Worm (Caenorhabditis elegans) whole organism, mixed stage, embryonic: Measurements from ENCODE around the gene C03A3.9.

Experiments used
- bed-3 ChIP-seq: fragments of 200-800 bp; sonication (Bioruptor generic); optimal IDR thresholded peaks from 3 replicates; lab custom pipeline; 2018; ENCODE audit warnings: mild to moderate bottlenecking, missing genetic modification characterization, moderate library complexity, missing compliant biosample characterization
- blmp-1 ChIP-seq: fragments of 150-350 bp; optimal IDR thresholded peaks from 2 replicates; lab custom pipeline; 2014; ENCODE audit warnings: missing biosample characterization, missing genetic modification characterization
- ceh-39 ChIP-seq: fragments of 150-350 bp; optimal IDR thresholded peaks from 2 replicates; lab custom pipeline; 2014; ENCODE audit warnings: missing biosample characterization, missing genetic modification characterization
- ces-1 ChIP-seq: fragments of 150-350 bp; optimal IDR thresholded peaks from 2 replicates; lab custom pipeline; 2014; ENCODE audit warnings: missing biosample characterization, missing genetic modification reagents, missing genetic modification characterization
- cnd-1 ChIP-seq: fragments of 200-800 bp; sonication (Bioruptor generic); optimal IDR thresholded peaks from 2 replicates; lab custom pipeline; 2018; ENCODE audit warnings: mild to moderate bottlenecking, missing genetic modification characterization, missing compliant biosample characterization
- elt-1 ChIP-seq: sonication (generic microtip); optimal IDR thresholded peaks from 2 replicates; lab custom pipeline; 2017; ENCODE audit warnings: missing genetic modification characterization, mild to moderate bottlenecking, missing compliant biosample characterization, antibody characterized with exemption, moderate library complexity, borderline replicate concordance; ENCODE audit not compliant: insufficient read depth
- elt-3 ChIP-seq: fragments of 150-350 bp; optimal IDR thresholded peaks from 2 replicates; lab custom pipeline; 2014; ENCODE audit warnings: missing biosample characterization, missing genetic modification characterization
- flh-1 ChIP-seq: fragments of 200-800 bp; sonication (Bioruptor generic); optimal IDR thresholded peaks from 2 replicates; lab custom pipeline; 2018; ENCODE audit warnings: mild to moderate bottlenecking, missing genetic modification characterization, moderate library complexity, missing compliant biosample characterization
- ham-2 ChIP-seq: fragments of 200-800 bp; sonication (Bioruptor generic); optimal IDR thresholded peaks from 2 replicates; lab custom pipeline; 2018; ENCODE audit warnings: mild to moderate bottlenecking, missing genetic modification characterization, missing compliant biosample characterization
- hlh-1 ChIP-seq: fragments of 150-350 bp; optimal IDR thresholded peaks from 2 replicates; lab custom pipeline; 2014; ENCODE audit warnings: missing biosample characterization, missing genetic modification reagents, missing genetic modification characterization
- lin-13 ChIP-seq: fragments of 150-350 bp; optimal IDR thresholded peaks from 2 replicates; lab custom pipeline; 2014; ENCODE audit warnings: missing biosample characterization, missing genetic modification characterization
- lin-32 ChIP-seq: fragments of 200-800 bp; sonication (Bioruptor generic); optimal IDR thresholded peaks from 2 replicates; lab custom pipeline; 2018; ENCODE audit warnings: mild to moderate bottlenecking, missing genetic modification characterization, missing compliant biosample characterization
- mab-5 ChIP-seq: fragments of 150-350 bp; optimal IDR thresholded peaks from 2 replicates; lab custom pipeline; 2014; ENCODE audit warnings: missing biosample characterization, missing genetic modification characterization
- mep-1 ChIP-seq: fragments of 150-350 bp; optimal IDR thresholded peaks from 2 replicates; lab custom pipeline; 2017; ENCODE audit warnings: missing biosample characterization, missing genetic modification reagents, missing genetic modification characterization, inconsistent platforms
- nhr-12 ChIP-seq: fragments of 150-350 bp; optimal IDR thresholded peaks from 2 replicates; lab custom pipeline; 2014; ENCODE audit warnings: missing biosample characterization, missing genetic modification characterization
- nhr-2 ChIP-seq: fragments of 150-350 bp; optimal IDR thresholded peaks from 2 replicates; lab custom pipeline; 2014; ENCODE audit warnings: missing biosample characterization, missing genetic modification characterization
- nhr-237 ChIP-seq: fragments of 150-350 bp; optimal IDR thresholded peaks from 2 replicates; lab custom pipeline; 2014; ENCODE audit warnings: missing biosample characterization, missing genetic modification characterization
- nhr-28 ChIP-seq: fragments of 150-350 bp; optimal IDR thresholded peaks from 2 replicates; lab custom pipeline; 2014; ENCODE audit warnings: missing biosample characterization, missing genetic modification characterization
- nhr-76 ChIP-seq: sonication (generic microtip); optimal IDR thresholded peaks from 2 replicates; lab custom pipeline; 2017; ENCODE audit warnings: missing biosample characterization, missing genetic modification characterization
- pha-4 ChIP-seq: fragments of 150-350 bp; optimal IDR thresholded peaks from 2 replicates; lab custom pipeline; 2018; ENCODE audit warnings: missing biosample characterization, missing genetic modification reagents, missing genetic modification characterization
- sem-2 ChIP-seq: fragments of 200-800 bp; sonication (Bioruptor generic); optimal IDR thresholded peaks from 2 replicates; lab custom pipeline; 2018; ENCODE audit warnings: mild to moderate bottlenecking, missing genetic modification characterization, missing compliant biosample characterization
- snpc-4 ChIP-seq: fragments of 150-350 bp; optimal IDR thresholded peaks from 2 replicates; lab custom pipeline; 2014; ENCODE audit warnings: missing biosample characterization, missing genetic modification characterization
- sptf-1 ChIP-seq: sonication (generic microtip); optimal IDR thresholded peaks from 2 replicates; lab custom pipeline; 2017; ENCODE audit warnings: mild to moderate bottlenecking, missing genetic modification characterization, moderate library complexity, missing compliant biosample characterization
- tbx-8 ChIP-seq: fragments of 200-800 bp; sonication (Bioruptor generic); optimal IDR thresholded peaks from 2 replicates; lab custom pipeline; 2018; ENCODE audit warnings: mild to moderate bottlenecking, missing genetic modification characterization, moderate library complexity, missing compliant biosample characterization
- unc-120 ChIP-seq: sonication (generic microtip); optimal IDR thresholded peaks from 2 replicates; lab custom pipeline; 2017; ENCODE audit warnings: missing genetic modification characterization, missing compliant biosample characterization; ENCODE audit not compliant: poor library complexity, severe bottlenecking
- unc-39 ChIP-seq: fragments of 150-350 bp; optimal IDR thresholded peaks from 2 replicates; lab custom pipeline; 2014; ENCODE audit warnings: missing biosample characterization, missing genetic modification characterization
- unc-62 ChIP-seq: fragments of 150-350 bp; optimal IDR thresholded peaks from 2 replicates; lab custom pipeline; 2014; ENCODE audit warnings: missing biosample characterization, missing genetic modification reagents, missing genetic modification characterization
- ztf-11 ChIP-seq: fragments of 150-350 bp; optimal IDR thresholded peaks from 2 replicates; lab custom pipeline; 2014; ENCODE audit warnings: missing biosample characterization, missing genetic modification characterization

C03A3.9 gene

DNA sequence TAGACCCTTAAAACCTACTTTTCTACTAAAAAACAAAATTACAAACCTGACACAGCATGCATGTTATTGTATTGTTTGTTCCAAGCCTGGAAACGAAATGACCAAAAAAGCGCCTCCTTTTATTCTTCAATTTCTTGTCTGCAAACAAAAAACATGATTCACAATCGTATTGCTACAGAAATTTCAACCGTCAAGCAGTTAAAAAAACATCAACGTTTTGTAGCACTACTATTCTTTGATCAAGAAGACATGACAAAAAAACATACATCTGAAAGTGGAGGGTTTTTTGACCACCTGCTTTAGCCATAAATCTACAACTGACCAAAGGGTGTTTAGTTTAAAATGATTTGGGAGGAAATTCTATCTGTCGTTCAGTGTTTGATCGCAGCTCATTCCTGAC, 14.3 kb downstream of the C03A3.9 start, which contains the start of gene F38B2.6:
F38B2.6 (minus strand) TSS at position 101 of the 400 bp plus-strand sequence.
- TF ChIP-seq ztf-11 (tag; lab: Kevin White, UChicago) = no peak
- TF ChIP-seq nhr-28 (tag; lab: Kevin White, UChicago) = no peak
- no peak for TF ChIP-seq sptf-1 (tag; lab: Kevin White, UChicago)
- no peak for TF ChIP-seq hlh-1 (tag; lab: Kevin White, UChicago)
- no peak for TF ChIP-seq nhr-237 (tag; lab: Kevin White, UChicago)
- no peak for TF ChIP-seq ces-1 (GFP tag; lab: Kevin White, UChicago)
- TF ChIP-seq blmp-1 (tag; lab: Kevin White, UChicago) = no peak
- TF ChIP-seq bed-3 (GFP tag; lab: Kevin White, UChicago) = no peak
- TF ChIP-seq pha-4 (tag; lab: Kevin White, UChicago) = no peak
- TF ChIP-seq cnd-1 (tag; lab: Kevin White, UChicago) = no peak
- TF ChIP-seq, all 35 proteins: peak for 0

DNA sequence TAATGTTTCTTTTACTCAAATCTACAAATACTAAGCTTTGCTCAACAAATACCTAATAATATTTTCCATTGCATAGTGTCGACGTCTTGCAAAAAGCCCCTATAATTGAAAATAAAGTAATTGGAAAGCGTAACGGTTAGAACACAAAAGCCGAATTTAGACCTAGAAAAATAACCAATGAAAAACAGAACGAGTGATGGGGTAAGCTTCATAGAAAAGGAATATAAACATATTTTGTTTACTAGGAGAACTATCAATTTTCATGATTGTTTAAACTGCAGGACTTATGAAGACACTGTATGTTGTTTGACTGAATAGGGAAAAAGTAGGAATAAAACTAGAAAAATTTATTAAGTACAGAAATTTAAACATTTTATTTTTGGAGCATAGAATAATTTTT, 19.4 kb downstream of the C03A3.9 start, which contains the start of gene F38B2.3:
F38B2.3 (minus strand) TSS at position 101 of the 400 bp plus-strand sequence.
- no peak for TF ChIP-seq lin-32
- TF ChIP-seq sem-2 (GFP tag; lab: Kevin White, UChicago) = no peak
- no peak for TF ChIP-seq nhr-237 (tag; lab: Kevin White, UChicago)
- TF ChIP-seq nhr-76 (tag; lab: Kevin White, UChicago) = no peak
- no peak for TF ChIP-seq cnd-1 (tag; lab: Kevin White, UChicago)

DNA sequence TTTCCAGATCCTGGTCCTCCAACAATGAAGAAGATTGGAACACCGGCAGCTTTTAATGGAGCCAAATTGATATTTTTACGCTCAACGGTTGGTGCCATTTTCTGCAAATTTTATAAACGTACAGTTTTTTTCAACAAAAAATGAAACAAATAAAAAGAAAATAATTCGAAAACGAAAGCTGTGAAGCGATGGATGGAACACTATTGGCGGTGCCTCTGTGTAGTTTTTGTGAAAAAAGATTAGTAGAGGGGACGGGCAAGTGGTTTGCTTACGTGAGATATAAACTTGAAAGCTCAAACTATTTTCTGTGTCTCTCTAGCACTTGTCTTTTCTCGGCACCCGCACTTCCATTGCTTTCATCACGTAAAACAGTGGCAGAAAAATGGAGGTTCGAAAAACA, 20.8 kb downstream of the C03A3.9 start, which contains the start of gene F38B2.4:
F38B2.4 (minus strand) TSS at position 101 of the 400 bp plus-strand sequence.
- TF ChIP-seq unc-39 (tag; lab: Kevin White, UChicago) = no peak
- no peak for TF ChIP-seq unc-120 (tag; lab: Kevin White, UChicago)
- TF ChIP-seq flh-1 (GFP tag; lab: Kevin White, UChicago) = no peak
- TF ChIP-seq nhr-237 (tag; lab: Kevin White, UChicago) = no peak
- TF ChIP-seq bed-3 (GFP tag; lab: Kevin White, UChicago) = no peak
- no peak for TF ChIP-seq mab-5 (tag; lab: Kevin White, UChicago)
- no peak for TF ChIP-seq pha-4 (tag; lab: Kevin White, UChicago)
- TF ChIP-seq snpc-4 (tag; lab: Kevin White, UChicago) = no peak
- no peak for TF ChIP-seq nhr-2 (tag; lab: Kevin White, UChicago)
- no peak for TF ChIP-seq lin-32
- TF ChIP-seq mep-1 (tag; lab: Kevin White, UChicago) = no peak
- TF ChIP-seq lin-13 = no peak
- no peak for TF ChIP-seq elt-3 (tag; lab: Kevin White, UChicago)
- no peak for TF ChIP-seq ham-2 (GFP tag; lab: Kevin White, UChicago)
- TF ChIP-seq nhr-76 (tag; lab: Kevin White, UChicago) = no peak
- TF ChIP-seq cnd-1 (tag; lab: Kevin White, UChicago) = no peak
- no peak for TF ChIP-seq nhr-12 (tag; lab: Kevin White, UChicago)

DNA sequence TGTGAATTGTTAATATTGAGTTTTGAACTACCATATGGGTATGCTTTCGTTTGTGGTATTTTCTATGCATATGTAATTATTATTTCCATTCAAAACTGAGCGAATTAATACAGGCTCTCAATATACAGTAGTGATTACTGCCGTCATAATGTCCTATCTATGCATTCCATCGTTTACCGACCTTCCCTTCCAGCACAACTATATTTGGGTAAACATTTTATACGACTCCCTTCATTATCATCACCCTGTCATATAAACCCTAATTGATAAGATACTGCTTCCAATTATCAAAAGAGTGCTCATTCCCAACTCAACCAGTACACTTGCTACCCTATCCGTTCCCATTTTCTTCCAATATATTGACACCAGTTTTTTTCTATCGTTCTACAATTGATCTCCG, 23.1 kb downstream of the C03A3.9 start:
- TF ChIP-seq elt-1 (tag; lab: Kevin White, UChicago) = no peak
- no peak for TF ChIP-seq nhr-2 (tag; lab: Kevin White, UChicago)
- no peak for TF ChIP-seq tbx-8 (GFP tag; lab: Kevin White, UChicago)
- TF ChIP-seq hlh-1 (tag; lab: Kevin White, UChicago) = no peak
- no peak for TF ChIP-seq nhr-12 (tag; lab: Kevin White, UChicago)
- TF ChIP-seq mab-5 (tag; lab: Kevin White, UChicago) = no peak
- no peak for TF ChIP-seq unc-62
- no peak for TF ChIP-seq ces-1 (GFP tag; lab: Kevin White, UChicago)
- no peak for TF ChIP-seq blmp-1 (tag; lab: Kevin White, UChicago)
- no peak for TF ChIP-seq sem-2 (GFP tag; lab: Kevin White, UChicago)
- no peak for TF ChIP-seq flh-1 (GFP tag; lab: Kevin White, UChicago)
- TF ChIP-seq lin-32 = no peak
- TF ChIP-seq elt-3 (tag; lab: Kevin White, UChicago) = no peak
- no peak for TF ChIP-seq cnd-1 (tag; lab: Kevin White, UChicago)
- no peak for TF ChIP-seq ceh-39 (tag; lab: Kevin White, UChicago)

DNA sequence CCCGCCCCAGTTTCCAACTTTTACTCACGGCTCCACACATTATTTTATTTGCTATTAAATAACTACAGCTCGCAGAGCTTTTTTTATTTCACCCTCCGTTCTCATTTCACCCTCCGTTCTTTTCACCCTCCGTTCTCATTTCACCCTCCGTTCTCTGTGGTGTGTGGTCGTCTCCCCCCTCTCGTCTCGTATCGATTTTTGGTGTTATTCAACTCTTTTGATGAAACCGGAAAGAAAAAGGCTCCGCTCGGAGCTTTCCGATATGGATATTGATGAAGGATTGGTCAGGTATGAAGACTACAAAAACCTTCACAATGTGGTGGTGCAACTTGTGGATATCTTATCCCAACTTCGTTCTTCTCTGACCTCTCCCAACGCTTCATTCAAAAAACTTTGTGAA, 23.7 kb downstream of the C03A3.9 start:
- TF ChIP-seq nhr-237 (tag; lab: Kevin White, UChicago) = no peak
- TF ChIP-seq unc-62 = no peak
- TF ChIP-seq ceh-39 (tag; lab: Kevin White, UChicago) = no peak
- no peak for TF ChIP-seq mep-1 (tag; lab: Kevin White, UChicago)
- TF ChIP-seq nhr-12 (tag; lab: Kevin White, UChicago) = no peak
- no peak for TF ChIP-seq flh-1 (GFP tag; lab: Kevin White, UChicago)
- no peak for TF ChIP-seq nhr-76 (tag; lab: Kevin White, UChicago)
- TF ChIP-seq, all 35 proteins: peak for 0
